Worm (Caenorhabditis elegans) whole organism, L4/young adult: ENCODE data around the gene Y48E1B.3.
A peak's percentile ranks its signal among the peaks of the same experiment; 100 is the strongest.

Experiments used
- W03F9.2 ChIP-seq: fragments of 150-350 bp; optimal IDR thresholded peaks from 2 replicates; lab custom pipeline; 2014; ENCODE audit warnings: missing biosample characterization, missing genetic modification characterization
- dao-5 ChIP-seq: sonication (generic microtip); optimal IDR thresholded peaks from 2 replicates; lab custom pipeline; 2016; ENCODE audit warnings: missing genotype, missing genetic modification characterization, moderate library complexity, missing compliant biosample characterization
- him-1 ChIP-seq: sonication (generic microtip); optimal IDR thresholded peaks from 2 replicates; lab custom pipeline; 2016; ENCODE audit warnings: missing genotype, missing genetic modification reagents, missing genetic modification characterization, missing compliant biosample characterization

The Y48E1B.3 gene

ce11 chrII:13574395-13574794 is 6.6 kb upstream of the Y48E1B.3 start:
- TF ChIP-seq W03F9.2 (tag; lab: Kevin White, UChicago) (no peak), dao-5 (no peak), him-1 (tag; lab: Kevin White, UChicago) (no peak)

- TF ChIP-seq W03F9.2 (tag; lab: Kevin White, UChicago) (no peak), dao-5 (no peak), him-1 (tag; lab: Kevin White, UChicago) (no peak)
Measured at ce11 chrII:13560553-13560952, 7.2 kb downstream of the Y48E1B.3 start.

ce11 chrII:13547545-13547944 is 20.2 kb downstream of the Y48E1B.3 start, which contains the start of gene ddl-2:
Gene ddl-2 (minus strand): TSS chrII:13547645.
- TF ChIP-seq dao-5: no peak
- TF ChIP-seq him-1 (tag; lab: Kevin White, UChicago): no peak
- no peak for TF ChIP-seq W03F9.2 (tag; lab: Kevin White, UChicago)

ce11 chrII:13542991-13543390 is 24.8 kb downstream of the Y48E1B.3 start:
- TF ChIP-seq W03F9.2 (tag; lab: Kevin White, UChicago) (no peak), him-1 (tag; lab: Kevin White, UChicago) (no peak), dao-5 (no peak)

- TF ChIP-seq dao-5: no peak
- TF ChIP-seq him-1 (tag; lab: Kevin White, UChicago): no peak
- no peak for TF ChIP-seq W03F9.2 (tag; lab: Kevin White, UChicago)
Measured at ce11 chrII:13540956-13541355, 26.8 kb downstream of the Y48E1B.3 start, which contains the start of the genes noa-1 and Y48E1B.17. Gene noa-1 (minus strand): TSS chrII:13541056. Gene Y48E1B.17 (minus strand): TSS chrII:13541084.

ce11 chrII:13531118-13531517 is 36.7 kb downstream of the Y48E1B.3 start, which contains the start of gene snx-14:
Gene snx-14 (minus strand): TSS chrII:13531218.
- no peak for TF ChIP-seq dao-5

- TF ChIP-seq dao-5 (no peak), W03F9.2 (tag; lab: Kevin White, UChicago) (no peak), him-1 (tag; lab: Kevin White, UChicago) (no peak)
Measured at ce11 chrII:13530657-13531056, 37.1 kb downstream of the Y48E1B.3 start.

ce11 chrII:13529131-13529530 is 38.6 kb downstream of the Y48E1B.3 start:
- TF ChIP-seq W03F9.2 (tag; lab: Kevin White, UChicago) (no peak), him-1 (tag; lab: Kevin White, UChicago) (no peak), dao-5 (no peak)

ce11 chrII:13521977-13522404 is 45.8 kb downstream of the Y48E1B.3 start:
- TF ChIP-seq W03F9.2 (tag; lab: Kevin White, UChicago): no peak
- TF ChIP-seq dao-5: no peak
- no peak for TF ChIP-seq him-1 (tag; lab: Kevin White, UChicago)

ce11 chrII:13521179-13521616 is 46.6 kb downstream of the Y48E1B.3 start:
- TF ChIP-seq him-1 (tag; lab: Kevin White, UChicago) (no peak), W03F9.2 (tag; lab: Kevin White, UChicago) (peak; percentile 23)

- TF ChIP-seq W03F9.2 (tag; lab: Kevin White, UChicago) (no peak), dao-5 (no peak), him-1 (tag; lab: Kevin White, UChicago) (no peak)
Measured at ce11 chrII:13517600-13517999, 50.2 kb downstream of the Y48E1B.3 start, which contains the start of gene sre-45. Gene sre-45 (plus strand): TSS chrII:13517900.

- no peak for TF ChIP-seq him-1 (tag; lab: Kevin White, UChicago)
- no peak for TF ChIP-seq W03F9.2 (tag; lab: Kevin White, UChicago)
- TF ChIP-seq dao-5: no peak
Measured at ce11 chrII:13515813-13516212, 52.0 kb downstream of the Y48E1B.3 start.

ce11 chrII:13508607-13509006 is 59.2 kb downstream of the Y48E1B.3 start:
- TF ChIP-seq dao-5 (no peak), W03F9.2 (tag; lab: Kevin White, UChicago) (no peak), him-1 (tag; lab: Kevin White, UChicago) (no peak)

ce11 chrII:13507535-13507934 is 60.2 kb downstream of the Y48E1B.3 start, which contains the start of gene nep-17:
Gene nep-17 (plus strand): TSS chrII:13507819.
- TF ChIP-seq W03F9.2 (tag; lab: Kevin White, UChicago) (no peak), dao-5 (no peak), him-1 (tag; lab: Kevin White, UChicago) (no peak)

ce11 chrII:13505977-13506568 is 61.7 kb downstream of the Y48E1B.3 start:
- TF ChIP-seq dao-5 (no peak), him-1 (tag; lab: Kevin White, UChicago) (no peak), W03F9.2 (tag; lab: Kevin White, UChicago) (no peak)
